Worm (Caenorhabditis elegans) whole organism, midembryonic: ENCODE results near the gene F10C1.3.

Experiments
- T22C8.4 ChIP-seq: fragments of 200-800 bp; sonication (Bioruptor generic); IDR thresholded peaks from 2 replicates; pipeline ENCODE4 v1.3.6; 2022; ENCODE audit warnings: missing genetic modification characterization, missing compliant biosample characterization
- cog-1 ChIP-seq: sonication (generic microtip); optimal IDR thresholded peaks from 2 replicates; lab custom pipeline; 2016; ENCODE audit warnings: missing genetic modification characterization, missing compliant biosample characterization
- flt-1 ChIP-seq: fragments of 200-800 bp; sonication (Bioruptor generic); IDR thresholded peaks from 2 replicates; pipeline ENCODE4 v1.3.6; 2022; ENCODE audit warnings: missing genetic modification characterization, missing compliant biosample characterization
- med-1 ChIP-seq: sonication (generic microtip); optimal IDR thresholded peaks from 2 replicates; lab custom pipeline; 2017; ENCODE audit warnings: missing genetic modification characterization, mild to moderate bottlenecking, missing compliant biosample characterization, antibody characterized with exemption, missing genetic modification reagents; ENCODE audit not compliant: insufficient read depth
- ref-1 ChIP-seq: fragments of 200-800 bp; sonication (Bioruptor generic); conservative IDR thresholded peaks from 2 replicates; pipeline ENCODE4 v1.3.6; 2022; ENCODE audit warnings: missing genetic modification reagents, missing genetic modification characterization, missing compliant biosample characterization
- tab-1 ChIP-seq: fragments of 200-800 bp; sonication (Bioruptor generic); IDR thresholded peaks from 2 replicates; pipeline ENCODE4 v1.3.6; 2022; ENCODE audit warnings: missing genetic modification characterization, missing compliant biosample characterization
- ztf-23 ChIP-seq: fragments of 200-800 bp; sonication (Bioruptor generic); IDR thresholded peaks from 2 replicates; pipeline ENCODE4 v1.3.6; 2022; ENCODE audit warnings: missing genetic modification reagents, missing genetic modification characterization, missing compliant biosample characterization

ce11 chrII:5797348-5797977 is 39.9 kb upstream of the F10C1.3 start, which contains the start of the genes msp-63 and msp-142:
- TF ChIP-seq tab-1 (GFP tag; lab: Robert Waterston, UW) (no peak), flt-1 (GFP tag; lab: Robert Waterston, UW) (no peak), ztf-23 (no peak), cog-1 (tag; lab: Kevin White, UChicago) (no peak), med-1 (GFP tag; lab: Kevin White, UChicago) (no peak), T22C8.4 (GFP tag; lab: Robert Waterston, UW) (no peak), ref-1 (no peak)
